Fruit fly (Drosophila melanogaster): ENCODE results near the gene GAA1.
A peak's percentile ranks its signal among the peaks of the same experiment; 100 is the strongest.

GAA1 gene

DNA sequence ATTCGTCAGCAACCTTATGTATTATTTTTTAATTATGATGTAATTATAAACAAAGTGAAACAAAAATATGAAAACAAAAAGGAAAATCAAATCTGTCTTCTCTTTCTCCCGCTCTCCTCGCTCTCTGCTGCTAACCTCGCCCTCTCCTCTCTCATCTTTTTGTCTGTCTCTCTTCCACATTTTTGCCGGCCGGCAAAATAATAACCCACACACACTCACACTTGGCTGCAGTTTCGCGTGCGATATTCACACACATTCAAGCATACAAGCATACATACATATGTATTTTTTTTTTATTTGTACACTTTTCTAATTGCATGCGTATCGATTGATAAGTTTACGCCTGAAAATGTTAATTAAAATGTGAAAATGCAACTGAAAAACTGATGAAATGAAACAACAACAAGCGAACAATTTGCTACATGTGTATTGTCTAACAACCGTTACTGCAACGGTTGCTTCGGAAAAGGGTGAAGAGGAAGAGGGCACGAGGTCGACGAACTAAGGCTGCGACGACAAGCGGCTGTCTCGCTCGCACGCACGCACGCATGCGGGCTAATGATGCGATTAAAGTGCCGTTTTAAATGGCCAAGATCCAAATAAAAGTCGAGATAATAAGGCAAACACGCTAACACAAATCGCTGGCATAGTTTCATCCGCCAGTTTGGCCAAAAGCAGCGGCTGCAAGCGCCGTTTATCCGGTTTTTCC lies 31.4 kb upstream of the GAA1 start (continued):
- TF ChIP-seq Gsc (GFP tag; IDR thresholded peaks at IDR 0.05) (no peak), CkIIα-i1 (GFP tag; IDR thresholded peaks at IDR 0.05) (no peak), ap (GFP tag; IDR thresholded peaks at IDR 0.05) (no peak), Vsx1 (GFP tag; optimal IDR thresholded peaks at IDR 0.05) (peak; percentile 68), CG9797 (GFP tag; optimal IDR thresholded peaks at IDR 0.05) (no peak), pan (optimal IDR thresholded peaks at IDR 0.05) (no peak), pan (GFP tag; optimal IDR thresholded peaks at IDR 0.05 in 1 of 2, IDR thresholded peaks at IDR 0.05 in 1 of 2) (no peak), CG10979 (tag; optimal IDR thresholded peaks at IDR 0.05) (peak; percentile 12), CG11504 (tag; optimal IDR thresholded peaks at IDR 0.05) (no peak), CG3065 (GFP tag; optimal IDR thresholded peaks at IDR 0.05) (no peak), CG4854 (GFP tag; optimal IDR thresholded peaks at IDR 0.05) (no peak), Trl (optimal IDR thresholded peaks at IDR 0.05) (peak; percentile 65 to 82), Trl (GFP tag; optimal IDR thresholded peaks at IDR 0.05) (no peak), pfk (GFP tag; optimal IDR thresholded peaks at IDR 0.05) (no peak), sqz (GFP tag; optimal IDR thresholded peaks at IDR 0.05) (peak; percentile 11), Atf3 (GFP tag; optimal IDR thresholded peaks at IDR 0.05) (no peak), her (GFP tag; optimal IDR thresholded peaks at IDR 0.05) (no peak), chinmo (GFP tag; IDR thresholded peaks at IDR 0.05; ENCODE audit: partially characterized antibody) (0 out of 4 replicates have a peak, but pooled peaks have one; percentile 60), CG10654 (GFP tag; optimal IDR thresholded peaks at IDR 0.05) (no peak), CG8281 (tag; optimal IDR thresholded peaks at IDR 0.05) (peak; percentile 89), TFAM (GFP tag; optimal IDR thresholded peaks at IDR 0.05) (no peak), esg (GFP tag; conservative IDR thresholded peaks at IDR 0.05) (no peak), BtbVII (GFP tag; optimal IDR thresholded peaks at IDR 0.05) (no peak), CG14860 (GFP tag; IDR thresholded peaks at IDR 0.05; ENCODE audit: partially characterized antibody) (no peak), CG14710 (tag; optimal IDR thresholded peaks at IDR 0.05) (no peak), ssp (GFP tag; IDR thresholded peaks at IDR 0.05) (no peak), CG7357 (GFP tag; IDR thresholded peaks at IDR 0.05) (no peak), CG18476 (GFP tag; optimal IDR thresholded peaks at IDR 0.05) (no peak), crol (GFP tag; IDR thresholded peaks at IDR 0.05) (peak; percentile 51; the same call in 1 of the 2 replicates), CG12236 (GFP tag; optimal IDR thresholded peaks at IDR 0.05) (no peak), zen (tag; optimal IDR thresholded peaks at IDR 0.05) (peak; percentile 2), inv (GFP tag; IDR thresholded peaks at IDR 0.05; ENCODE audit: partially characterized antibody) (no peak), CG15479 (GFP tag; optimal IDR thresholded peaks at IDR 0.05) (peak; percentile 17), CG12391 (tag; optimal IDR thresholded peaks at IDR 0.05) (no peak), HLH3B (GFP tag; IDR thresholded peaks at IDR 0.05) (no peak), MESR4 (GFP tag; optimal IDR thresholded peaks at IDR 0.05) (no peak), CG12659 (GFP tag; optimal IDR thresholded peaks at IDR 0.05) (no peak), CG5180 (GFP tag; optimal IDR thresholded peaks at IDR 0.05) (no peak), CG15269 (tag; optimal IDR thresholded peaks at IDR 0.05) (peak; percentile 17), Eip74EF (GFP tag; optimal IDR thresholded peaks at IDR 0.05) (no peak), slp2 (GFP tag; optimal IDR thresholded peaks at IDR 0.05) (no peak), CG34422 (GFP tag; IDR thresholded peaks at IDR 0.05) (peak; percentile 71; the same call in 1 of the 3 replicates), Doc3 (GFP tag; IDR thresholded peaks at IDR 0.05; ENCODE audit: partially characterized antibody) (no peak), CG12942 (GFP tag; optimal IDR thresholded peaks at IDR 0.05) (no peak), aop (GFP tag; IDR thresholded peaks at IDR 0.05) (no peak), Optix (GFP tag; IDR thresholded peaks at IDR 0.05) (no peak), CG3995 (GFP tag; optimal IDR thresholded peaks at IDR 0.05) (no peak), tna (GFP tag; IDR thresholded peaks at IDR 0.05; ENCODE audit: partially characterized antibody) (no peak), Chrac-16 (GFP tag; optimal IDR thresholded peaks at IDR 0.05) (no peak), CG11085 (GFP tag; IDR thresholded peaks at IDR 0.05) (no peak)

Measured in whole organism, embryonic.